Worm (Caenorhabditis elegans): ENCODE measurements around the gene zmp-1.

Gene zmp-1

DNA sequence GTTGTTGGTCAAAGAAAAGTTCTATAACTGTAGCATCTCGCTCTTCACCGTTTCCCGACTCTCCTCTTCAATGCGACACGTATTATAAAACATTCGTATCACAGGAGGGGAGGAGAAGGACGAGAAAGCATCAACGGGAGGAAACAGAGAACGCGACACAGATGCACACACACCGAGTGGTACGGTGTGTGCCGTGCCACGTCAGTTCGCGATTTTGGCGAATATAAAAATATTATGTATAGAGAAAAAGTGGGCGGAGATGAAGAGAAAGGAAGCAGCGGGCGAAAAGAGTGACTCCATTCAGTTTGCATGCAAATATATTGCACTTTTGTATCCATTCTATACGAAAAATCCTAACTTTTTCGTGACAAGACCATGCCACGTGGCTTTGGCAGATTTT lies 18.0 kb downstream of the zmp-1 start:
- no peak for TF ChIP-seq nhr-11 (tag; optimal IDR thresholded peaks at IDR 0.05)
- TF ChIP-seq elt-2 (tag; optimal IDR thresholded peaks at IDR 0.05), result peak; percentile 14

DNA sequence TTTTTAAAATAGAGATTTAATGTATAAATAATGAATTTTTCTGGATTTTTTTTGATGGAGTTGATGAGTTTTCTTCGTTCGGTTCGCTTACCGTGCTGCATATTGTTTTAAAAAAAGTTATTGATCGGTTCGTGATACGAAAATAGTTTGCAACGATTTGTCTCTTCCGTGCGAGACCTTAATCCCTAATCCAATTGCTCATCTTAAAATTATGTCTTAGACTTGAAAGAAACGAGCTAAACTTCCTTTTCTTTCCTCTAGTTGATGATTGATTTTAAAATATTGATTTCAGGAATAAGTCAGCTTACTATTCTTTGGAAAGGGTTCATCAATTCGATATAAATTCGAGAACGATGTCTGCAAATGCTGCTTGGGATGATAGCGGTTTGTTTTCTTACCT lies 24.3 kb downstream of the zmp-1 start, which contains the start of gene C28H8.3:
Gene C28H8.3, plus strand, starts transcription at position 293 of the 400 bp plus-strand sequence.
- TF ChIP-seq lin-14 (GFP tag; optimal IDR thresholded peaks at IDR 0.05) (no peak), fos-1 (tag; optimal IDR thresholded peaks at IDR 0.05) (no peak), dsc-1 (tag; optimal IDR thresholded peaks at IDR 0.05) (no peak), Y116A8C.19 (tag; optimal IDR thresholded peaks at IDR 0.05; ENCODE audit: borderline replicate concordance) (no peak), isw-1 (GFP tag; IDR thresholded peaks at IDR 0.05) (no peak), unc-98 (GFP tag; IDR thresholded peaks at IDR 0.05) (no peak), dpl-1 (GFP tag; optimal IDR thresholded peaks at IDR 0.05) (no peak), fkh-10 (GFP tag; optimal IDR thresholded peaks at IDR 0.05) (no peak), aha-1 (tag; optimal IDR thresholded peaks at IDR 0.05) (no peak), pag-3 (tag; optimal IDR thresholded peaks at IDR 0.05; ENCODE audit: borderline replicate concordance, insufficient read depth) (no peak), efl-3 (GFP tag; optimal IDR thresholded peaks at IDR 0.05) (no peak), elt-2 (tag; optimal IDR thresholded peaks at IDR 0.05) (no peak)

DNA sequence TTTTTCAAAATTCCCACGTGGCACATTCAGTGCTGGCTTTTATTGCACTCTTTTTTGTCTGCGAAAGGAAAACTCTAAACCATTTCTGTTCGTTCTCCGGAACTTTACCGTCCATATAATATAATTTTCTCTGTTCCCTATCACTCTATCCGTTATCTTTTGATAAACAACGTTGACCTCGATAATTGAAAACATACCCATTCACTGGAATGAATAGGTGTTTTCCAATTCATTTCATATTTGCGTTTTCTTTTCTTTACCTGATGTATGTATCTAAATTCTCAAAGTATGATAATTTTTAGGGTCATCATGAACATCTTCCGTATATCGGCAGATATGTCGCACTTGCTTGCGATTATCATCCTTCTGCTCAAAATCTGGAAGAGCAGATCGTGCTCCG lies 26.0 kb downstream of the zmp-1 start, which contains the start of gene erd-2.2:
Gene erd-2.2, plus strand, starts transcription at position 301 of the 400 bp plus-strand sequence.
- no peak for TF ChIP-seq alr-1 (tag; optimal IDR thresholded peaks at IDR 0.05; ENCODE audit: borderline replicate concordance)
- TF ChIP-seq blmp-1 (tag; optimal IDR thresholded peaks at IDR 0.05), result peak; percentile 30
- peak; percentile 43 for TF ChIP-seq nhr-85 (tag)
- no peak for TF ChIP-seq C34B4.2 (tag; optimal IDR thresholded peaks at IDR 0.05)
- no peak for TF ChIP-seq grh-1 (GFP tag; IDR thresholded peaks at IDR 0.05)
- TF ChIP-seq efl-1 (optimal IDR thresholded peaks at IDR 0.05), result no peak
- peak in 1 of 2 experiments; percentile 31 for TF ChIP-seq efl-1 (GFP tag; optimal IDR thresholded peaks at IDR 0.05 in 1 of 2)
- no peak for TF ChIP-seq egl-27 (tag; optimal IDR thresholded peaks at IDR 0.05)
- no peak for TF ChIP-seq nhr-28 (tag; optimal IDR thresholded peaks at IDR 0.05)
- TF ChIP-seq F16B12.6 (tag; optimal IDR thresholded peaks at IDR 0.05), result no peak
- TF ChIP-seq lin-39 (tag; optimal IDR thresholded peaks at IDR 0.05), result no peak
- TF ChIP-seq lsy-2 (tag; optimal IDR thresholded peaks at IDR 0.05), result no peak

DNA sequence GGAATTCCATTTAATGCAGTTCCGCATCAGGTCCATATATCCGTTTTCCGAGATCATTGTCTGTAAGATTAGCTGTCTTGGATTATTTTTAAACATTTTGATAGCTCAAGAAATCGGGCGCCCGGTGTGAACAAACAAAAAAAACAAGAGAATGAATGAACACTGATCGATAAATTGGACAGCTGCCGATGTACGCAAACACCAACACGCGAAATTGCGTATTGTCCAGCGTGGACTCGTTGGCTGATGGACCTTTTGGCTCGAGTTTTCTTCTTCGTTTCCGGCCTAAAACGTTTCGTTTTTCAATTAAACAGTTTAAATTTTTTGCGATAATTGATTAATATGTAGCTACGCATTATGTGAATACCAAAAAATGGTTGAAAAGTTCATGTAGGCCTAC lies 26.7 kb downstream of the zmp-1 start, which contains the start of gene dpff-1:
Gene dpff-1, minus strand, starts transcription at position 288 of the 400 bp plus-strand sequence.
- TF ChIP-seq unc-98 (GFP tag; IDR thresholded peaks at IDR 0.05) (no peak), nhr-77 (tag; optimal IDR thresholded peaks at IDR 0.05) (no peak), ces-1 (GFP tag; optimal IDR thresholded peaks at IDR 0.05) (no peak), F16B12.6 (tag; optimal IDR thresholded peaks at IDR 0.05) (peak; percentile 89), lin-39 (tag; optimal IDR thresholded peaks at IDR 0.05) (no peak), nhr-47 (tag; optimal IDR thresholded peaks at IDR 0.05) (peak; percentile 7), ceh-88 (GFP tag; IDR thresholded peaks at IDR 0.05) (no peak), lsy-2 (tag; optimal IDR thresholded peaks at IDR 0.05) (peak; percentile 22 to 42), snu-23 (GFP tag; optimal IDR thresholded peaks at IDR 0.05) (peak; percentile 35), lin-35 (GFP tag; optimal IDR thresholded peaks at IDR 0.05) (peak; percentile 36 to 54), nhr-19 (GFP tag; conservative IDR thresholded peaks at IDR 0.05) (no peak), ceh-8 (GFP tag; optimal IDR thresholded peaks at IDR 0.05) (no peak), egl-27 (tag; optimal IDR thresholded peaks at IDR 0.05) (no peak), fos-1 (tag; optimal IDR thresholded peaks at IDR 0.05) (no peak), nhr-84 (tag; optimal IDR thresholded peaks at IDR 0.05) (no peak), tbx-2 (tag; optimal IDR thresholded peaks at IDR 0.05) (no peak), dpl-1 (GFP tag; optimal IDR thresholded peaks at IDR 0.05) (peak; percentile 25 to 52 (median 37)), mab-9 (GFP tag; IDR thresholded peaks at IDR 0.05) (no peak), unc-130 (tag; optimal IDR thresholded peaks at IDR 0.05) (peak; percentile 11), efl-1 (optimal IDR thresholded peaks at IDR 0.05) (peak; percentile 42 to 47), efl-1 (GFP tag; optimal IDR thresholded peaks at IDR 0.05 in 1 of 2) (peak; percentile 31 to 93), ets-5 (GFP tag; IDR thresholded peaks at IDR 0.05) (no peak), nhr-20 (tag; optimal IDR thresholded peaks at IDR 0.05) (no peak), tlp-1 (tag; optimal IDR thresholded peaks at IDR 0.05) (no peak), nhr-71 (tag; optimal IDR thresholded peaks at IDR 0.05) (peak; percentile 38), ama-1 (optimal IDR thresholded peaks at IDR 0.05) (no peak), nhr-237 (tag; optimal IDR thresholded peaks at IDR 0.05) (no peak), lin-14 (GFP tag; optimal IDR thresholded peaks at IDR 0.05) (peak; percentile 43), unc-86 (tag; optimal IDR thresholded peaks at IDR 0.05) (no peak), pag-3 (tag; optimal IDR thresholded peaks at IDR 0.05; ENCODE audit: borderline replicate concordance, insufficient read depth) (no peak), rnt-1 (tag; optimal IDR thresholded peaks at IDR 0.05) (peak; percentile 50)

Measured in whole organism, L1 larva.